Worm (Caenorhabditis elegans) whole organism, L1 larva: ENCODE measurements around the gene srx-19.
A peak's percentile ranks its signal among the peaks of the same experiment; 100 is the strongest.

Experiments used
- C34B4.2 ChIP-seq: sonication (generic microtip); optimal IDR thresholded peaks from 2 replicates; lab custom pipeline; 2017; ENCODE audit warnings: mild to moderate bottlenecking, missing genetic modification characterization, missing compliant biosample characterization
- Y116A8C.19 ChIP-seq: sonication (generic microtip); optimal IDR thresholded peaks from 2 replicates; lab custom pipeline; 2016; ENCODE audit warnings: missing compliant biosample characterization, missing genetic modification characterization, borderline replicate concordance
- aha-1 ChIP-seq: fragments of 150-350 bp; optimal IDR thresholded peaks from 2 replicates; lab custom pipeline; 2014; ENCODE audit warnings: missing biosample characterization, missing genetic modification characterization
- alr-1 ChIP-seq: fragments of 200-800 bp; sonication (Bioruptor generic); optimal IDR thresholded peaks from 2 replicates; lab custom pipeline; 2018; ENCODE audit warnings: borderline replicate concordance, mild to moderate bottlenecking, missing genetic modification characterization, missing compliant biosample characterization
- ama-1 ChIP-seq: fragments of 150-350 bp; optimal IDR thresholded peaks from 2 replicates; lab custom pipeline; 2014
- ceh-63 ChIP-seq: fragments of 200-800 bp; sonication (Bioruptor generic); optimal IDR thresholded peaks from 2 replicates; lab custom pipeline; 2018; ENCODE audit warnings: mild to moderate bottlenecking, missing genetic modification characterization, missing compliant biosample characterization
- ceh-82 ChIP-seq, 3 experiments: fragments of 150-350 bp in 1 of 3; sonication (generic microtip) in 2 of 3; optimal IDR thresholded peaks; 2 replicates each; lab custom pipeline; 2014 to 2017; ENCODE audit warnings: missing biosample characterization in 3 of 3, missing genetic modification characterization in 3 of 3
- ceh-88 ChIP-seq: fragments of 200-800 bp; sonication (Bioruptor generic); IDR thresholded peaks from 2 replicates; pipeline ENCODE4 v1.3.6; 2022; ENCODE audit warnings: missing genetic modification characterization, missing compliant biosample characterization
- dpl-1 ChIP-seq, 3 experiments: fragments of 150-350 bp in 2 of 3; sonication (generic microtip) in 1 of 3; optimal IDR thresholded peaks; 2 replicates each; lab custom pipeline; 2014 to 2017; ENCODE audit warnings: missing biosample characterization in 3 of 3, missing genetic modification characterization in 3 of 3, missing genetic modification reagents in 3 of 3
- dsc-1 ChIP-seq: sonication (generic microtip); optimal IDR thresholded peaks from 2 replicates; lab custom pipeline; 2016; ENCODE audit warnings: mild to moderate bottlenecking, missing genetic modification characterization, missing compliant biosample characterization
- efl-1 ChIP-seq, 4 experiments: fragments of 150-350 bp; optimal IDR thresholded peaks in 3 of 4; peaks in 1 of 4; 1 replicate in 1 of 4; 2 replicates in 3 of 4; lab custom pipeline; 2014; ENCODE audit warnings: missing biosample characterization in 2 of 4, missing genetic modification characterization in 2 of 4, missing genetic modification reagents in 2 of 4
- egl-13 ChIP-seq: sonication (generic microtip); optimal IDR thresholded peaks from 2 replicates; lab custom pipeline; 2016; ENCODE audit warnings: missing genotype, missing genetic modification reagents, missing genetic modification characterization, missing compliant biosample characterization
- egl-27 ChIP-seq, 2 experiments: fragments of 150-350 bp in 1 of 2; sonication (generic microtip); optimal IDR thresholded peaks; 3 replicates each; lab custom pipeline; 2017 to 2018; ENCODE audit warnings: missing biosample characterization in 2 of 2, missing genetic modification characterization in 2 of 2, missing genetic modification reagents in 2 of 2
- elt-2 ChIP-seq: sonication (generic microtip); optimal IDR thresholded peaks from 2 replicates; lab custom pipeline; 2016; ENCODE audit warnings: missing genetic modification characterization, mild to moderate bottlenecking, inconsistent platforms, missing compliant biosample characterization, missing genetic modification reagents
- elt-3 ChIP-seq, 6 experiments: fragments of 150-350 bp in 1 of 6; sonication (generic microtip); optimal IDR thresholded peaks; 2 replicates each; lab custom pipeline; 2017 to 2018; ENCODE audit warnings: missing biosample characterization in 6 of 6, missing genetic modification characterization in 6 of 6, inconsistent platforms in 1 of 6
- fkh-8 ChIP-seq: sonication (generic microtip); optimal IDR thresholded peaks from 2 replicates; lab custom pipeline; 2016; ENCODE audit warnings: mild to moderate bottlenecking, missing genetic modification characterization, missing compliant biosample characterization
- fos-1 ChIP-seq: fragments of 150-350 bp; optimal IDR thresholded peaks from 2 replicates; lab custom pipeline; 2014; ENCODE audit warnings: missing biosample characterization, missing genetic modification characterization
- hlh-17 ChIP-seq: fragments of 200-800 bp; sonication (Bioruptor generic); optimal IDR thresholded peaks from 2 replicates; lab custom pipeline; 2018; ENCODE audit warnings: missing genetic modification characterization, mild to moderate bottlenecking, missing compliant biosample characterization, moderate library complexity, borderline replicate concordance
- isw-1 ChIP-seq: fragments of 200-800 bp; sonication (Bioruptor generic); IDR thresholded peaks from 2 replicates; pipeline ENCODE4 v1.3.6; 2022; ENCODE audit warnings: missing genetic modification characterization, missing compliant biosample characterization
- jun-1 ChIP-seq: fragments of 150-350 bp; optimal IDR thresholded peaks from 2 replicates; lab custom pipeline; 2014; ENCODE audit warnings: missing biosample characterization, missing genetic modification reagents, missing genetic modification characterization
- lin-13 ChIP-seq: fragments of 150-350 bp; optimal IDR thresholded peaks from 2 replicates; lab custom pipeline; 2014; ENCODE audit warnings: missing biosample characterization, missing genetic modification reagents, missing genetic modification characterization
- lin-14 ChIP-seq: fragments of 200-800 bp; sonication (Bioruptor generic); optimal IDR thresholded peaks from 2 replicates; lab custom pipeline; 2018; ENCODE audit warnings: mild to moderate bottlenecking, missing genetic modification characterization, moderate library complexity, missing compliant biosample characterization
- lin-35 ChIP-seq, 2 experiments: fragments of 150-350 bp; optimal IDR thresholded peaks; 2 replicates each; lab custom pipeline; 2014; ENCODE audit warnings: missing biosample characterization in 2 of 2, missing genetic modification characterization in 2 of 2, missing genetic modification reagents in 2 of 2
- lsy-2 ChIP-seq, 2 experiments: fragments of 150-350 bp; optimal IDR thresholded peaks; 2 replicates each; lab custom pipeline; 2014; ENCODE audit warnings: missing biosample characterization in 2 of 2, missing genetic modification characterization in 2 of 2
- nhr-11 ChIP-seq: fragments of 150-350 bp; optimal IDR thresholded peaks from 2 replicates; lab custom pipeline; 2014; ENCODE audit warnings: missing biosample characterization, missing genetic modification characterization
- nhr-12 ChIP-seq: sonication (generic microtip); optimal IDR thresholded peaks from 2 replicates; lab custom pipeline; 2017; ENCODE audit warnings: missing biosample characterization, missing genetic modification characterization
- nhr-19 ChIP-seq: fragments of 200-800 bp; sonication (Bioruptor generic); conservative IDR thresholded peaks from 2 replicates; pipeline ENCODE4 v1.3.6; 2022; ENCODE audit warnings: missing genetic modification characterization, missing compliant biosample characterization
- nhr-20 ChIP-seq: sonication (generic microtip); optimal IDR thresholded peaks from 2 replicates; lab custom pipeline; 2016; ENCODE audit warnings: mild to moderate bottlenecking, missing genetic modification characterization, missing compliant biosample characterization
- nhr-237 ChIP-seq: fragments of 150-350 bp; optimal IDR thresholded peaks from 2 replicates; lab custom pipeline; 2014; ENCODE audit warnings: missing biosample characterization, missing genetic modification characterization
- nhr-28 ChIP-seq: fragments of 150-350 bp; optimal IDR thresholded peaks from 2 replicates; lab custom pipeline; 2014; ENCODE audit warnings: missing biosample characterization, missing genetic modification characterization
- nhr-47 ChIP-seq: sonication (generic microtip); optimal IDR thresholded peaks from 2 replicates; lab custom pipeline; 2016; ENCODE audit warnings: mild to moderate bottlenecking, missing genetic modification characterization, moderate library complexity, missing compliant biosample characterization
- nhr-71 ChIP-seq: sonication (generic microtip); optimal IDR thresholded peaks from 2 replicates; lab custom pipeline; 2016; ENCODE audit warnings: mild to moderate bottlenecking, missing genetic modification characterization, moderate library complexity, missing compliant biosample characterization
- nhr-76 ChIP-seq: sonication (generic microtip); optimal IDR thresholded peaks from 2 replicates; lab custom pipeline; 2017; ENCODE audit warnings: missing biosample characterization, missing genetic modification characterization
- nhr-77 ChIP-seq: fragments of 150-350 bp; optimal IDR thresholded peaks from 2 replicates; lab custom pipeline; 2014; ENCODE audit warnings: missing biosample characterization, missing genetic modification characterization
- nhr-90 ChIP-seq: sonication (generic microtip); optimal IDR thresholded peaks from 2 replicates; lab custom pipeline; 2016; ENCODE audit warnings: mild to moderate bottlenecking, missing genetic modification characterization, missing compliant biosample characterization; ENCODE audit not compliant: poor library complexity
- rnt-1 ChIP-seq: sonication (generic microtip); optimal IDR thresholded peaks from 2 replicates; lab custom pipeline; 2016; ENCODE audit warnings: mild to moderate bottlenecking, missing genetic modification characterization, moderate library complexity, missing compliant biosample characterization
- skn-1 ChIP-seq: fragments of 150-350 bp; optimal IDR thresholded peaks from 2 replicates; lab custom pipeline; 2014; ENCODE audit warnings: missing biosample characterization, missing genetic modification characterization
- sox-4 ChIP-seq: sonication (generic microtip); optimal IDR thresholded peaks from 2 replicates; lab custom pipeline; 2016; ENCODE audit warnings: missing genetic modification characterization, missing compliant biosample characterization
- sup-37 ChIP-seq: fragments of 200-800 bp; sonication (Bioruptor generic); optimal IDR thresholded peaks from 2 replicates; lab custom pipeline; 2018; ENCODE audit warnings: mild to moderate bottlenecking, missing genetic modification characterization, missing compliant biosample characterization
- swsn-7 ChIP-seq: sonication (generic microtip); optimal IDR thresholded peaks from 2 replicates; lab custom pipeline; 2016; ENCODE audit warnings: missing genetic modification characterization, missing compliant biosample characterization
- tbx-2 ChIP-seq: sonication (generic microtip); optimal IDR thresholded peaks from 2 replicates; lab custom pipeline; 2016; ENCODE audit warnings: missing genetic modification characterization, missing compliant biosample characterization
- unc-130 ChIP-seq: fragments of 150-350 bp; optimal IDR thresholded peaks from 2 replicates; lab custom pipeline; 2017; ENCODE audit warnings: missing biosample characterization, missing genetic modification characterization, inconsistent platforms
- unc-62 ChIP-seq: fragments of 150-350 bp; optimal IDR thresholded peaks from 2 replicates; lab custom pipeline; 2014; ENCODE audit warnings: missing biosample characterization, missing genetic modification reagents, missing genetic modification characterization
- unc-86 ChIP-seq: sonication (generic microtip); optimal IDR thresholded peaks from 2 replicates; lab custom pipeline; 2016; ENCODE audit warnings: missing genetic modification characterization, missing compliant biosample characterization
- vab-15 ChIP-seq: sonication (generic microtip); optimal IDR thresholded peaks from 2 replicates; lab custom pipeline; 2017; ENCODE audit warnings: missing genotype, mild to moderate bottlenecking, missing genetic modification characterization, missing compliant biosample characterization
- xbp-1 ChIP-seq: sonication (generic microtip); optimal IDR thresholded peaks from 2 replicates; lab custom pipeline; 2016; ENCODE audit warnings: missing genetic modification characterization, missing compliant biosample characterization
- zip-4 ChIP-seq: fragments of 200-800 bp; sonication (Bioruptor generic); optimal IDR thresholded peaks from 2 replicates; lab custom pipeline; 2018; ENCODE audit warnings: mild to moderate bottlenecking, missing genetic modification characterization, moderate library complexity, missing compliant biosample characterization
- ztf-4 ChIP-seq: fragments of 150-350 bp; optimal IDR thresholded peaks from 2 replicates; lab custom pipeline; 2014; ENCODE audit warnings: missing biosample characterization, missing genetic modification characterization

The srx-19 gene

DNA sequence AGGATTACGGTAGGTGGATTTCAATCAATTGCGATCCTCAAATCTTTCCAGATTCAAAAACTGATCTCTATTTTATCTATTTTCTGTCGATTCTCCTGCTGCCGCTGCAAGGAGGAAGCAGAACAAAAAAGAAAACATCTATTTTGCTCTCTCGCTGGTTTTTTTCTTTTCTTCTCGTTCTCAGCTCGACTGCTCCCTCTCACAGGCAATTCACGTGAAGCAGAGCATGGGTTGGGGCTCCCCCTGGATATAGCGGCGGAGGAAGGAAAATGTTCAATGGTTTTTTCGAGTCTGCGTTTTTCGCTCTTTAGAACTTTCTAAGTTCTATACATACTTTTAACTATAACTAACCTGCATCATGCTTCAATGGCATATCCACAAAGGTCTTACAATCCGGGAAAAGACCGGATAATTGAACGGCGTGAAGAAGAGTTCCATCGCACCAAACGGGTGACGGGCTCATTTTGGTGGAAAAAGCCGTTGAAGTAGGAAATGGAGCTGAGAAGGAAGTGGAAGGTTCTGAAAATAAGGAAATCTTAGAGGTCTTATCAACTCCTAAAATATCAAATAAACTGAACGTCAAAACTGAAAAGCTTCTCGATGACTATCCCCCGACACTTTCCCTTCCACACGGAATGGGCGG lies 6.0 kb downstream of the srx-19 start (continued):
- TF ChIP-seq unc-86 (peak; percentile 63), unc-62 (no peak), nhr-20 (tag; lab: Kevin White, UChicago) (peak; percentile 78), ztf-4 (no peak), ceh-82 (tag; optimal IDR thresholded peaks at IDR 0.05; lab: Kevin White, UChicago) (peak; percentile 55 to 74 (median 56)), tbx-2 (peak; percentile 70), jun-1 (peak; percentile 54), egl-13 (peak; percentile 62), efl-1 (optimal IDR thresholded peaks at IDR 0.05; lab: Kevin White, UChicago) (peak; percentile 49 to 56), efl-1 (GFP tag; optimal IDR thresholded peaks at IDR 0.05 in 1 of 2; lab: Kevin White, UChicago) (peak; percentile 7 to 9), ceh-88 (GFP tag; lab: Robert Waterston, UW) (no peak), alr-1 (tag; lab: Kevin White, UChicago) (no peak), lin-14 (GFP tag; lab: Kevin White, UChicago) (peak; percentile 97), isw-1 (GFP tag; lab: Robert Waterston, UW) (peak; percentile 22; the same call in 1 of the 2 replicates), nhr-237 (tag; lab: Kevin White, UChicago) (peak; percentile 44), ceh-63 (GFP tag; lab: Kevin White, UChicago) (no peak), lsy-2 (tag; optimal IDR thresholded peaks at IDR 0.05; lab: Kevin White, UChicago) (peak; percentile 70 to 84), xbp-1 (tag; lab: Kevin White, UChicago) (peak; percentile 51), dpl-1 (GFP tag; optimal IDR thresholded peaks at IDR 0.05; lab: Kevin White, UChicago) (peak in 1 of 3 experiments; percentile 36), rnt-1 (tag; lab: Kevin White, UChicago) (peak; percentile 90), skn-1 (tag; lab: Kevin White, UChicago) (peak; percentile 75), unc-130 (tag; lab: Kevin White, UChicago) (peak; percentile 82), lin-13 (GFP tag; lab: Kevin White, UChicago) (peak; percentile 18), egl-27 (tag; optimal IDR thresholded peaks at IDR 0.05; lab: Kevin White, UChicago) (peak; percentile 76 to 82), C34B4.2 (no peak), swsn-7 (tag; lab: Kevin White, UChicago) (peak; percentile 68)

DNA sequence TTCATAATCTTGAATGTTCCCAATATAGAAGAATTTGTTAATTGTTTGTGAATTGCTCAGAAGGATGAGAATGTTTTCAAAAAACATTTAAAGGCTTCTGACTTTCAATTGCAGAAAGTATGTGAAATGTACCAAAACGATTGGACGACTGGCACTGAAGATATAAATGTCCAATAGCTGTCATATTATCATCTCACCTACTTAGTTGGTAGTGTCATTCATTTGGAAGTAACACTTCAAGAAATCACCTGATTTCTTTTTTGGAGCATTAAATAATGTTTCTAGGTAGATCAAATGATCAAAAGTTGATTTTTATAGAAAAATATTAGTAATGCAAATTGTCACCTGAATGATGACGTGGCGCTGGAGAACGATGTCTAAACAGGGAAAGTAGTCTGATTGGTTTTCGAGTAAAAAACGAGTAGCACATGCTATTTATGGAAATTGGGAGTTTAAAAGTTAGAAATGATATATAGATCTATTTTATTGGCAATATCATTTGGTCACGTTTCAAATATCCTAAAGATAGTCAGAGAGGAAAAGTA lies 6.7 kb downstream of the srx-19 start:
- TF ChIP-seq lin-35 (GFP tag; optimal IDR thresholded peaks at IDR 0.05; lab: Kevin White, UChicago) (no peak), elt-3 (tag; optimal IDR thresholded peaks at IDR 0.05; lab: Kevin White, UChicago) (no peak), zip-4 (no peak), lin-14 (GFP tag; lab: Kevin White, UChicago) (no peak), nhr-71 (tag; lab: Kevin White, UChicago) (peak; percentile 45), fos-1 (tag; lab: Kevin White, UChicago) (no peak), egl-27 (tag; optimal IDR thresholded peaks at IDR 0.05; lab: Kevin White, UChicago) (no peak), elt-2 (no peak), ztf-4 (no peak), dsc-1 (tag; lab: Kevin White, UChicago) (peak; percentile 51), lin-13 (GFP tag; lab: Kevin White, UChicago) (no peak), Y116A8C.19 (no peak), unc-86 (no peak), aha-1 (tag; lab: Kevin White, UChicago) (no peak), nhr-47 (peak; percentile 19), nhr-12 (no peak), vab-15 (tag; lab: Kevin White, UChicago) (no peak), ama-1 (lab: Kevin White, UChicago) (no peak), nhr-90 (no peak), sox-4 (tag; lab: Kevin White, UChicago) (peak; percentile 48), nhr-76 (tag; lab: Kevin White, UChicago) (no peak), sup-37 (GFP tag; lab: Kevin White, UChicago) (no peak), nhr-19 (GFP tag; lab: Robert Waterston, UW) (no peak), nhr-28 (tag; lab: Kevin White, UChicago) (no peak), skn-1 (tag; lab: Kevin White, UChicago) (no peak), nhr-77 (tag; lab: Kevin White, UChicago) (no peak), hlh-17 (GFP tag; lab: Kevin White, UChicago) (no peak), nhr-11 (no peak), fkh-8 (tag; lab: Kevin White, UChicago) (peak; percentile 64), swsn-7 (tag; lab: Kevin White, UChicago) (no peak)
